Worm (Caenorhabditis elegans): ENCODE data around the gene larp-1.
A peak's percentile ranks its signal among the peaks of the same experiment; 100 is the strongest.
"Not testable (repeated sequence)": the region's sequence is repeated elsewhere in the genome, so short reads cannot be mapped to it uniquely, and the experiment has no call there.

Gene larp-1

DNA sequence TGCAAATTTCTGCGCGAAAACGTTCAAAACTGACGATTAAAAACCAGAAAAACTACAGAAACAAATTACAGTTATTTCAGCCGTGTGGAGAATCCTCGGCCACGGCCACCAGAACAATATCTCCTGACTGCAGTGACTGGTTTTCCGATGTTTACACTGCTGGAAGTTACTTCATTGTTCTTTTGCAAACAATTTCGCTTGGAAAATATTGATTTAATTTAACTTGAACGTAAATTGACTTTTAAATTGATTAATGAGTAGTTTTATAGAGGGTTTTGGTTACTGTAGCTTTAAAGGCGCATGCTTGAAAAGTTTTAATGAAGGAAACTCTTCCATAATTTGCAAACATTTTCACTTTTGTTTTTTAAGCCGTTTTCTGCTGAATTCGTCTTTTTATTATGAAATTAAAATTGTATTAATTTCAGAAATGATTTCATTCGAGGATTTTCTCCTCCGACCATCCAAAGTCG lies 18.5 kb downstream of the larp-1 start, which contains the start of gene smcr-8:
smcr-8 (plus strand) TSS at position 420 of the 470 bp plus-strand sequence.
- no peak for TF ChIP-seq him-1 (tag; optimal IDR thresholded peaks at IDR 0.05)
- no peak for TF ChIP-seq W03F9.2 (tag; optimal IDR thresholded peaks at IDR 0.05)
- TF ChIP-seq dao-5 (tag; optimal IDR thresholded peaks at IDR 0.05), result no peak

DNA sequence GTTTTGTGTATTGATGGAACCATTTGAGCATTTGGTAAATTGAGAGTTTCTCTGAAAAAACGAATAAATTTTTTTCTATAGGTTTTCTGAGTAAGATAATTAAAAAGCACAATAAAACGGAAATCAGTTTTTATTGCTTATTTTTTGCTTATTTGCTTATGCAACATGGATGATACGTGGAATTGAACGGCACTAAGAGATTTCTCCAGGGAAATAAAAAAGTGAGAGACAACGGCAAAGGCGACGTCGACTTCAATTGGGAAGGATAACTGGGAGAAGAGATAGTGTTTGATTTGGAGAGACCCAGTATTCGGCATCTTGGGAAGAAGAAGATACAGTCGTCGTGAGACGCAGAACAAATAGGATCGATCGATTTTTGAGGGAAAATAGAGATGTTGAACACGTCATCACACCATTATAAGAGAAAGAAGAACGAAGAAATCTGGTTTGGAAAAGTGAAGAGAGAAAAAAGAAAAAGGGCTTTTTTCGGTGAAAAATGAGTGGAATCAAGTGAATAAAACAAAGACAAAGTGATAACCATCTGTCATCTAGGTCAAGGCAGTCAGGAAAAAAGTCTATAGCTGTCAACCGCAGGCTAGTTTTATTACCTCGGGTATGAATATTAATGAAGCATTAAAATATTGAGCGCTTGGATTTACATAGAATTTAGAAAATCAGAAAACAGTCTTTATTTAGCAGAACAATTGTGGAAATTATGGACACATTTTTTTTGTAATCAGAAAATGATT lies 19.2 kb downstream of the larp-1 start, which contains the start of gene tmem-131:
tmem-131 (minus strand) TSS at position 51 of the 749 bp plus-strand sequence.
- TF ChIP-seq dao-5 (tag; optimal IDR thresholded peaks at IDR 0.05) (no peak), him-1 (tag; optimal IDR thresholded peaks at IDR 0.05) (no peak), W03F9.2 (tag; optimal IDR thresholded peaks at IDR 0.05) (no peak)

DNA sequence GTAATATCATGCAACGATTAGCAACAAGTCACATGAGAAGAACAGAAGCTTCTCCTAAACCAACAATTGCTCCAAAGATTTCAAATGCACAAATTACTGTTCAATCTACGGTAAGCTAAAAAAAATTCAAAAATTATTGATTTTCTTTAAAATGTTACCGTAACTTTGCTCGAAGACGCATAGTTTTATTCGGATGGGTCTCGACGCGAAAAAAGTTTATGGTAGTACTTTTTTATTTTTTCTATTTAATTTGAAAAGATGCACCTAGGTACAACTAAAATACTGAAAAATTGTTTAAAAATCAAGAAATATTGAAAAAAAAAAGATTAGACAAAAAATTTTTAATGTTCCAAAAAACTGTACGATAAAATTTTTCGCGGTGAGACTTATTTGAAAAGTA lies 29.8 kb downstream of the larp-1 start:
- TF ChIP-seq dao-5 (tag; optimal IDR thresholded peaks at IDR 0.05) (no peak), W03F9.2 (tag; optimal IDR thresholded peaks at IDR 0.05) (no peak), him-1 (tag; optimal IDR thresholded peaks at IDR 0.05) (no peak)

DNA sequence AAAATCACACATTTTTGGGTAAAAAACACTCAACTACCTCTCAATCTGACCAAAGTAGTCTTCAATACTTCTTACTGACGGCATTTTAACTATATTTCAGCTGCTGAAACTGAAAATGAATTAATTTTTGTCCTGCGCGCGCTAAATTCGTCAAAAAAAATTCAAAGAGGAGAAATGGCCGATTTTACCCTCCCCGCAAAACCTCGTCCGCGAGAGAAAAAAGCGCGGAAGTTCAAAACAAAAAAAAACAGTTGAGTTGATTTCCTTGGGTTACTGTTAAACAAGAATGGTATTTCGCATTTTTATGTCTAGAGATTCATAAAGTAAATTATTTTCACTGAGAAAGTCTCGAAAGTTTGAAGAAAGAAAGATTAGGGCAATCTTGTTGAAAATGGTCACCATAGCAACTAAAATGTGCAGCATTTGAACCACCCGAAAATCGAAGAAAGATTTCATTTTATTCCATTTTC lies 30.6 kb downstream of the larp-1 start, which contains the start of the genes C27F2.10 and wdr-60:
C27F2.10 (minus strand) TSS at position 109 of the 470 bp plus-strand sequence.
wdr-60 (plus strand) TSS at position 420 of the 470 bp plus-strand sequence.
- TF ChIP-seq dao-5 (tag; optimal IDR thresholded peaks at IDR 0.05) (no peak), him-1 (tag; optimal IDR thresholded peaks at IDR 0.05) (no peak), W03F9.2 (tag; optimal IDR thresholded peaks at IDR 0.05) (no peak)

DNA sequence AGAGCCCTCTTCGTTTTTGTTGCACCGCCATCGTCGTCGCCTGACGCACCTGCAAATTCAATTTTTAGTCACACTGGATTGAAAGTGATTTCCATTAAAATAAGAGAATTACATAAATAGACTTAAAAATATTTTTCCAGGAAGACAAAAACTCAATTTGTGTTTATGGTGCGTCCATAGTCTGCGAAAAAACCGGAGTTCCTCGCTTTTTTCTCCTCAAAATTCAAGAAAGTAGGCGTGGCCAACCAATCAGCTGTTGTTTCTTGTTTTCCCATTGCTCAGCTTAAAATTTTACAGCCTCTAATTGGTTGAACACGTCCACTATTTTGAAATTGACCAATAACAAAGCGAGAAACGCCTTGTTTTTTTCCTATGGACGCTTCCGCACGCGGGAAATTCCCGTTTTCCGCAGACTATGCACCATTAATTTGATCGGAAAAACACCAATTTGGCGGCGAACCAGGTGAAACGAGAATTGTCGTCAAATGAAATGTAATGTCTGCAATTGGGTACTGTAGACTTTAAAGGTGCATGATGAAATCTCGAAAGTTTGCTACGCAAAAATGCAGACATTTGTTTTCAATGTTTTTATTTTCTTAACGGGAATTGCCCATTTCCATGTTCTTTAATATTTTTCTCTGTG lies 32.9 kb downstream of the larp-1 start, which contains the start of gene C27F2.7:
C27F2.7 (minus strand) TSS at position 51 of the 643 bp plus-strand sequence.
- TF ChIP-seq dao-5 (tag; optimal IDR thresholded peaks at IDR 0.05) (no peak), W03F9.2 (tag; optimal IDR thresholded peaks at IDR 0.05) (no peak), him-1 (tag; optimal IDR thresholded peaks at IDR 0.05) (no peak)

DNA sequence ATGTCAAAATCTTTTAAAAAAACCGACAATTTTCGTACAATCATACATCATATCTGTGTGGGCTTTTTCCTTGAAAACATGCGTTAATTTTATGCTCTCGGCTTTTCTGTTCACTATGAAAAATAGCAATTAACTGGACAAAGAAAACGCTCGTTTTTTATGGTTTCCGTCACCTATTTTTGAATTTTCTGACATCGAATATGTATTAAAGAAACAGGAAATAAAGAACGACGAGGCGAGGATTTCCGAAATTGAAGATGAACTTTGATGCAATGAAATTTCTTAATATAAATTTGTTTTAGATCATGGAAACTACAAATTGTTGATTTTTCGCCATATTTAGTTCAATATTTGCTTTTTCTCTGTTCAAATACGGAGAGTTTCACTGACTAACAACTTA lies 33.5 kb downstream of the larp-1 start:
- no peak for TF ChIP-seq him-1 (tag; optimal IDR thresholded peaks at IDR 0.05)
- no peak for TF ChIP-seq dao-5 (tag; optimal IDR thresholded peaks at IDR 0.05)
- no peak for TF ChIP-seq W03F9.2 (tag; optimal IDR thresholded peaks at IDR 0.05)

DNA sequence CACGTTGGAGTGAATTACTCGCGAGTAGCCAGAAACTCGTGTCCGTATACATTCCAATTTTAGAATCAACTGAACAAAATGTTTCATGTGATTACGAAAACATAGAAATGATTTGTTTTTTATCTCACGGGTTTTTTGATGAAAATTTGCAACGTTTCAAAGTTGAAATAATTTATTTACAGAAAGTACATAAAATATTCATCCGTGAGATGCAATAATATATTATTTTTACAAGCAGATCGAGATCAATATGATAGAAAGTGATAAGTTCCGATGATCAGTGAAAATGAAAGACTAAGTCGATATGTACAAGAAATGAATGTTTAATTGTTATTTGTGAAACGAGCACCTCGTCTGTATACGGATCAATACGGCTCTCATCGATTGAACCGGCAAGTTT lies 37.1 kb downstream of the larp-1 start, which contains the start of gene C27F2.6:
C27F2.6 (minus strand) TSS at position 101 of the 400 bp plus-strand sequence.
- TF ChIP-seq dao-5, W03F9.2, him-1 (tag; optimal IDR thresholded peaks at IDR 0.05): not testable (repeated sequence)

DNA sequence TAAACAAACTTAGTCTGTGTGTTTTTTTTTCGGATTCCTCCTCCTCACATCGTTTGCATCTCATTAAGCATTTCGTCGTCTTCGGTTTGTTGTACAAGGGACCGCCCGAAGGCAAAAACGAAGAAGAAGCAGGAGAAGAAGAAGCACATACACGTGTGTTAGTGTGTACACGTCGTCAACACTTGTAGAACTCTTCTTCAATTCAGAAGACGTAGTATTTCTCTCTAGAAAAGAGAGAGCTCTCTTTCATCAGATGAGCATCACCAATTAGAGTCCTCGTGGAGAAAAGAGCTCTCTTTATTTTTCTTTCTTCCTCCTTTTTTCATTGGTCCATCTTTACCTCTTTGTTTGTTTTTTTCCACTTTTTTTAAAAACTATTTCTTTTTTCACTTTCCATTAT lies 49.3 kb downstream of the larp-1 start:
- no peak for TF ChIP-seq him-1 (tag; optimal IDR thresholded peaks at IDR 0.05)
- no peak for TF ChIP-seq dao-5 (tag; optimal IDR thresholded peaks at IDR 0.05)
- no peak for TF ChIP-seq W03F9.2 (tag; optimal IDR thresholded peaks at IDR 0.05)

DNA sequence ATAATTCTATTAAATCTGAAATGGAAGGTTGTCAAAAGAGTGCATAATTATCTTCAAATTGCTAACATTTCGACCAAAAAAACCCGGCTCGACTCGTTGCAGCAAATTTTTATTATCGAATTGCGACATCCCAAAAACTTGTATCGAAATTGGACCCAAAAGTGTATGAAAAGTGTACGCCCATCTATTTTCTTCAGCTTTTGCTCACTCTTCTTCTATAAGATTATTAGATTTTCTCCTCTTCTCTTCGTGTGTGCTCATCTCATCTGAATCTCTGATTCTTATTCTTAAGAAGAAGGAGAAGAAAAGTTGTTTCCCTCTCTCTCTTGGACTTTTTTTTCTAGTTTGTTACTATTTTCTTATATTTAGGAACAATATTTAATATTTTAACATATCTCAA lies 50.2 kb downstream of the larp-1 start:
- TF ChIP-seq dao-5 (tag; optimal IDR thresholded peaks at IDR 0.05) (no peak), W03F9.2 (tag; optimal IDR thresholded peaks at IDR 0.05) (no peak), him-1 (tag; optimal IDR thresholded peaks at IDR 0.05) (no peak)

DNA sequence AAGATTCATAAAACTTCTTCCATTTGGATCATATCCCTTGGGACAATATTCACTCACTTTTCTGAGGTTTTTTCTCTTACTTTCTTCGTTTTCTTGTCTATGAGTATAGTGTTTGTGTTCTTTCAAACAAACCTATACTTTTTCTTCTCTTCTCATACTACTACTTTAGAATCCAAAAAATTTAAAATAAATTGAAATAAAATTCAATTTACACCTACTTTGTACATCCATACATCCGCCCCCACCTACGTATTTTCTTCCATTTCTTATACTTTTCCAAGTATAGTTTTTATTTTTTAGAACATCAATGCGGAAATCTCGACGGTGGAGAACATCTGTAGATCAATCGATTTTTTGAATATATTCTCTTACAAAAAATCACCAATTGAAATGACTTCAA lies 52.2 kb downstream of the larp-1 start, which contains the start of gene nca-2:
nca-2 (plus strand) TSS at position 301 of the 400 bp plus-strand sequence.
- no peak for TF ChIP-seq him-1 (tag; optimal IDR thresholded peaks at IDR 0.05)
- no peak for TF ChIP-seq dao-5 (tag; optimal IDR thresholded peaks at IDR 0.05)
- TF ChIP-seq W03F9.2 (tag; optimal IDR thresholded peaks at IDR 0.05), result no peak

DNA sequence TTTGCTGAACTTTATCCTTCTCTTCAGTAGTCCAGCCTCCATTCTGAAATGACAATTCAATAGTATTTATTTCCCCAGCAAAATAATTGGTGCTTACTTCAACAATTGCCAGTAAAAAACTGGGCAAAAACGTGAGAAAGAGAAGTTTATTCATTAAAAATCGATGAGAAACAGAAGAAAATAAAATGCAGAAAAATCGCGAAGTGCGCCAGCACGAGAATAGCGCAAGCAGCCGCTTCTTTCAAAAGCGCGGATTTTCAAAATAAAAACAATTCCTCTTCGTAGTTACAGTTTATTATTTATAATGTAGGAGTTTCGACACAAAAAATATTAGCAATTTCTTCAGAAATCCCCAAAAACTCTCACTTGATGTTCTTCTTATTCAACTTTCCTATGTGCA lies 54.6 kb downstream of the larp-1 start, which contains the start of gene C27F2.9:
C27F2.9 (minus strand) TSS at position 159 of the 400 bp plus-strand sequence.
- TF ChIP-seq dao-5 (tag; optimal IDR thresholded peaks at IDR 0.05) (no peak), him-1 (tag; optimal IDR thresholded peaks at IDR 0.05) (peak; percentile 85), W03F9.2 (tag; optimal IDR thresholded peaks at IDR 0.05) (peak; percentile 93)

DNA sequence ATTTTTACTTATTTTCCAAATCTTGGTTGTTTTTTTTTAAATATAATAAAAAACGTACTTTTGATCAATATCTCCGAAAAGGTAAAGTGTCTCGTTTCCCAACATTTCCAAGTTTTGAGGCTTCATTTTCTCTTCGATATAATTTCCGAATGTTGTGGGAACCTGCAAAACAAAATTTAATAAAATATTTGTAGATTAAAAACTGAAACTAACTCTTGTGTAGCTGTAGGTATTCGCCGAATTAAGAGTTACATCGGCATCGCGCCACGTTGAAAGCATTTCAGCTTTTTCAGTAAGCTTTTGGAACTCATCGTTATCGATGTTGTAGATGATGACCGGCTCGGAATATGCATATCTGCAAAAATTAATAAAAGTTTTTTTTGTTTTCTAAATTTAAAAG lies 55.1 kb downstream of the larp-1 start, which contains the start of gene vps-22:
vps-22 (minus strand) TSS at position 101 of the 400 bp plus-strand sequence.
- TF ChIP-seq him-1 (tag; optimal IDR thresholded peaks at IDR 0.05) (no peak), dao-5 (tag; optimal IDR thresholded peaks at IDR 0.05) (no peak), W03F9.2 (tag; optimal IDR thresholded peaks at IDR 0.05) (no peak)

DNA sequence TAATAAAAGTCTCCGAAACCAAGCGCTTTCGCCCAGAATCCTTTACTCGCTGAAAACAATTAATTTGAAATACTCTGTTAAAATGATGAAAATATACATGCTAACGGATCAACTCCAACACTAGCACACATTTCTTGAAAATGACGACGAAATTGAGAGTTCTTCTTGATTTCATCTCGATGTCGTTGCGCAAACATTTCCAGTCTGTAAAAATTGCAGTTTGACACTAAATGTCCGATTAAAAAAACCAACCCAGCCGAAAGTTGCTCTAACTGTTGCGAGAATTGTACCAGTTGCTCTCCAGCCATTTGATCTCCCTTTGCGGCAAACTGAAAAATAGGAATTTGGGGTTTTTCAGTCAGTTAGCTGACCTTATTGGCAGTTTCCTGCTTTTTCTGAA lies 56.2 kb downstream of the larp-1 start:
- TF ChIP-seq W03F9.2 (tag; optimal IDR thresholded peaks at IDR 0.05), result no peak
- TF ChIP-seq dao-5 (tag; optimal IDR thresholded peaks at IDR 0.05), result no peak
- no peak for TF ChIP-seq him-1 (tag; optimal IDR thresholded peaks at IDR 0.05)

All from whole organism, L4/young adult.